Fruit fly (Drosophila melanogaster) whole organism, embryonic: Measurements from ENCODE around the gene dpr15.

Experiments
- Abd-B ChIP-seq: fragments of 200-800 bp; sonication (Bioruptor generic); optimal IDR thresholded peaks from 2 replicates; lab custom pipeline; 2018; ENCODE audit warnings: missing biosample characterization, mild to moderate bottlenecking, missing genetic modification characterization, moderate library complexity
- Blimp-1 ChIP-seq: fragments of 200-800 bp; sonication (Bioruptor generic); optimal IDR thresholded peaks from 3 replicates; lab custom pipeline; 2018; ENCODE audit warnings: missing biosample characterization, missing genetic modification characterization, mild to moderate bottlenecking, moderate library complexity, missing genetic modification reagents
- C15 ChIP-seq: fragments of 200-800 bp; sonication (Bioruptor generic); IDR thresholded peaks from 3 replicates; pipeline ENCODE4 v1.3.6; 2022; ENCODE audit warnings: missing biosample characterization, missing genetic modification characterization
- CG10321 ChIP-seq: fragments of 200-800 bp; sonication (Bioruptor generic); IDR thresholded peaks from 2 replicates; pipeline ENCODE4 v1.3.6; 2022; ENCODE audit warnings: missing biosample characterization, missing genetic modification characterization
- CG10462 ChIP-seq: fragments of 200-800 bp; sonication (Bioruptor generic); optimal IDR thresholded peaks from 2 replicates; lab custom pipeline; 2016; ENCODE audit warnings: missing biosample characterization, missing genetic modification characterization
- CG11247 ChIP-seq: fragments of 200-800 bp; sonication (Bioruptor generic); IDR thresholded peaks from 2 replicates; pipeline ENCODE4 v1.3.6; 2022; ENCODE audit warnings: missing biosample characterization, missing genetic modification characterization
- CG12104 ChIP-seq: fragments of 200-800 bp; sonication (Bioruptor generic); optimal IDR thresholded peaks from 3 replicates; lab custom pipeline; 2016; ENCODE audit warnings: missing biosample characterization, missing genetic modification characterization
- CG1233 ChIP-seq: fragments of 200-800 bp; sonication (Bioruptor generic); optimal IDR thresholded peaks from 4 replicates; lab custom pipeline; 2018; ENCODE audit warnings: missing biosample characterization, mild to moderate bottlenecking, missing genetic modification characterization
- CG12659 ChIP-seq: fragments of 200-800 bp; sonication (Bioruptor generic); optimal IDR thresholded peaks from 3 replicates; lab custom pipeline; 2017; ENCODE audit warnings: mild to moderate bottlenecking, missing biosample characterization, missing genetic modification reagents, missing genetic modification characterization
- CG14965 ChIP-seq: fragments of 200-800 bp; sonication (Bioruptor generic); optimal IDR thresholded peaks from 2 replicates; lab custom pipeline; 2016; ENCODE audit warnings: missing biosample characterization, missing genetic modification characterization, borderline replicate concordance
- CG15514 ChIP-seq: fragments of 200-800 bp; sonication (Bioruptor generic); optimal IDR thresholded peaks from 3 replicates; lab custom pipeline; 2017; ENCODE audit warnings: missing biosample characterization, missing genetic modification characterization, mild to moderate bottlenecking, moderate library complexity, missing genetic modification reagents
- CG16779 ChIP-seq: fragments of 200-800 bp; sonication (Bioruptor generic); IDR thresholded peaks from 2 replicates; pipeline ENCODE4 v1.3.6; 2022; ENCODE audit warnings: missing biosample characterization, missing genetic modification characterization
- CG16863 ChIP-seq: fragments of 200-800 bp; sonication (Bioruptor generic); optimal IDR thresholded peaks from 3 replicates; lab custom pipeline; 2016; ENCODE audit warnings: missing biosample characterization, missing genetic modification characterization
- CG17802 ChIP-seq: fragments of 200-800 bp; sonication (Bioruptor generic); optimal IDR thresholded peaks from 2 replicates; lab custom pipeline; 2018; ENCODE audit warnings: missing biosample characterization, mild to moderate bottlenecking, missing genetic modification characterization, moderate library complexity
- CG18619 ChIP-seq: fragments of 200-800 bp; sonication (Bioruptor generic); optimal IDR thresholded peaks from 3 replicates; lab custom pipeline; 2017; ENCODE audit warnings: missing biosample characterization, mild to moderate bottlenecking, missing genetic modification characterization
- CG2116 ChIP-seq: fragments of 200-800 bp; sonication (Bioruptor generic); optimal IDR thresholded peaks from 3 replicates; lab custom pipeline; 2018; ENCODE audit warnings: missing biosample characterization, mild to moderate bottlenecking, missing genetic modification characterization
- CG2120 ChIP-seq: fragments of 200-800 bp; sonication (Bioruptor generic); optimal IDR thresholded peaks from 3 replicates; lab custom pipeline; 2016; ENCODE audit warnings: missing biosample characterization, missing genetic modification characterization
- CG2875 ChIP-seq: fragments of 200-800 bp; sonication (Bioruptor generic); optimal IDR thresholded peaks from 2 replicates; lab custom pipeline; 2017; ENCODE audit warnings: missing biosample characterization, mild to moderate bottlenecking, missing genetic modification characterization, missing genetic modification reagents
- CG3281 ChIP-seq: fragments of 200-800 bp; sonication (Bioruptor generic); optimal IDR thresholded peaks from 3 replicates; lab custom pipeline; 2017; ENCODE audit warnings: missing biosample characterization, mild to moderate bottlenecking, missing genetic modification characterization
- CG6175 ChIP-seq: fragments of 200-800 bp; sonication (Bioruptor generic); IDR thresholded peaks from 3 replicates; pipeline ENCODE4 v1.3.6; 2022; ENCODE audit warnings: missing biosample characterization, missing genetic modification characterization
- CG6272 ChIP-seq: fragments of 200-800 bp; sonication (Bioruptor generic); IDR thresholded peaks from 2 replicates; pipeline ENCODE4 v1.3.6; 2022; ENCODE audit warnings: missing biosample characterization, missing genetic modification characterization
- CG6765 ChIP-seq: fragments of 200-800 bp; sonication (Bioruptor generic); optimal IDR thresholded peaks from 3 replicates; lab custom pipeline; 2017; ENCODE audit warnings: missing biosample characterization, mild to moderate bottlenecking, missing genetic modification characterization
- Doc2 ChIP-seq: fragments of 200-800 bp; sonication (Bioruptor generic); IDR thresholded peaks from 2 replicates; pipeline ENCODE4 v1.3.6; 2022; ENCODE audit warnings: missing biosample characterization, missing genetic modification characterization
- Dref ChIP-seq: fragments of 200-800 bp; sonication (Bioruptor generic); IDR thresholded peaks from 2 replicates; pipeline ENCODE4 v1.3.6; 2022; ENCODE audit warnings: missing biosample characterization, missing genetic modification characterization
- Elba2 ChIP-seq: fragments of 200-800 bp; sonication (Bioruptor generic); optimal IDR thresholded peaks from 3 replicates; lab custom pipeline; 2016; ENCODE audit warnings: missing biosample characterization, missing genetic modification characterization
- HLH4C ChIP-seq: fragments of 200-800 bp; sonication (Bioruptor generic); IDR thresholded peaks from 3 replicates; pipeline ENCODE4 v1.3.6; 2022; ENCODE audit warnings: missing biosample characterization, missing genetic modification characterization; ENCODE audit not compliant: partially characterized antibody
- Hand ChIP-seq: fragments of 200-800 bp; sonication (Bioruptor generic); optimal IDR thresholded peaks from 2 replicates; lab custom pipeline; 2017; ENCODE audit warnings: mild to moderate bottlenecking, missing biosample characterization, missing genetic modification reagents, missing genetic modification characterization
- Hmx ChIP-seq: fragments of 200-800 bp; sonication (Bioruptor generic); optimal IDR thresholded peaks from 2 replicates; lab custom pipeline; 2016; ENCODE audit warnings: missing biosample characterization, missing genetic modification characterization
- Myb ChIP-seq: fragments of 200-800 bp; sonication (Bioruptor generic); optimal IDR thresholded peaks from 2 replicates; lab custom pipeline; 2016; ENCODE audit warnings: missing biosample characterization, missing genetic modification characterization
- Nf-YB ChIP-seq: fragments of 200-800 bp; sonication (Bioruptor generic); optimal IDR thresholded peaks from 3 replicates; lab custom pipeline; 2019; ENCODE audit warnings: missing biosample characterization, mild to moderate bottlenecking, missing genetic modification characterization, moderate library complexity
- Oaz ChIP-seq: fragments of 200-800 bp; sonication (Bioruptor generic); IDR thresholded peaks from 2 replicates; pipeline ENCODE4 v1.3.6; 2022; ENCODE audit warnings: missing biosample characterization, missing genetic modification characterization
- Spps ChIP-seq: fragments of 200-800 bp; sonication (Bioruptor generic); optimal IDR thresholded peaks from 2 replicates; lab custom pipeline; 2018; ENCODE audit warnings: missing biosample characterization, mild to moderate bottlenecking, missing genetic modification characterization
- Sry-δ ChIP-seq: fragments of 200-800 bp; sonication (Bioruptor generic); optimal IDR thresholded peaks from 2 replicates; lab custom pipeline; 2016; ENCODE audit warnings: missing biosample characterization, missing genetic modification characterization
- abd-A ChIP-seq: fragments of 200-800 bp; sonication (Bioruptor generic); optimal IDR thresholded peaks from 3 replicates; lab custom pipeline; 2019; ENCODE audit warnings: missing biosample characterization, mild to moderate bottlenecking, missing genetic modification characterization, moderate library complexity
- bsh ChIP-seq, 2 experiments: fragments of 200-800 bp; sonication (Bioruptor generic); optimal IDR thresholded peaks; 2 replicates each; lab custom pipeline; 2017 to 2018; ENCODE audit warnings: mild to moderate bottlenecking in 2 of 2, missing biosample characterization in 2 of 2, missing genetic modification characterization in 2 of 2, moderate library complexity in 1 of 2
- btn ChIP-seq: fragments of 200-800 bp; sonication (Bioruptor generic); optimal IDR thresholded peaks from 2 replicates; lab custom pipeline; 2016; ENCODE audit warnings: missing biosample characterization, missing genetic modification characterization
- cad ChIP-seq: fragments of >200 bp; optimal IDR thresholded peaks from 2 replicates; lab custom pipeline; 2017; ENCODE audit warnings: missing biosample characterization, missing genetic modification characterization
- cas ChIP-seq: fragments of 200-800 bp; sonication (Bioruptor generic); IDR thresholded peaks from 2 replicates; pipeline ENCODE4 v1.3.6; 2022; ENCODE audit warnings: missing biosample characterization, missing genetic modification characterization
- chif ChIP-seq, 2 experiments: fragments of 200-800 bp; sonication (Bioruptor generic); optimal IDR thresholded peaks; 3 replicates each; lab custom pipeline; 2016; ENCODE audit warnings: missing biosample characterization in 2 of 2, missing genetic modification characterization in 2 of 2
- chinmo ChIP-seq: fragments of 200-800 bp; sonication (Bioruptor generic); IDR thresholded peaks from 4 replicates; pipeline ENCODE4 v1.3.6; 2022; ENCODE audit warnings: missing biosample characterization, missing genetic modification characterization; ENCODE audit not compliant: partially characterized antibody
- disco-r ChIP-seq: fragments of 200-800 bp; sonication (Bioruptor generic); optimal IDR thresholded peaks from 2 replicates; lab custom pipeline; 2016; ENCODE audit warnings: missing biosample characterization, missing genetic modification characterization
- grau ChIP-seq: fragments of 200-800 bp; optimal IDR thresholded peaks from 3 replicates; lab custom pipeline; 2019; ENCODE audit warnings: missing biosample characterization, mild to moderate bottlenecking, missing genetic modification characterization, moderate library complexity
- h ChIP-seq: fragments of >200 bp; optimal IDR thresholded peaks from 2 replicates; lab custom pipeline; 2017
- ken ChIP-seq: fragments of 200-800 bp; sonication (Bioruptor generic); IDR thresholded peaks from 3 replicates; pipeline ENCODE4 v1.3.6; 2022; ENCODE audit warnings: missing biosample characterization, missing genetic modification characterization
- lola ChIP-seq, 3 experiments: fragments of >200 bp in 2 of 3; fragments of 200-800 bp in 1 of 3; sonication (Bioruptor generic) in 1 of 3; optimal IDR thresholded peaks; 2 replicates each; lab custom pipeline; 2017 to 2019; ENCODE audit warnings: missing biosample characterization in 3 of 3, missing genetic modification characterization in 3 of 3, mild to moderate bottlenecking in 1 of 3, moderate library complexity in 1 of 3
- mam ChIP-seq: fragments of 200-800 bp; sonication (Bioruptor generic); optimal IDR thresholded peaks from 3 replicates; lab custom pipeline; 2016; ENCODE audit warnings: missing biosample characterization, missing genetic modification characterization
- pb ChIP-seq: fragments of 200-800 bp; sonication (Bioruptor generic); optimal IDR thresholded peaks from 3 replicates; lab custom pipeline; 2016; ENCODE audit warnings: missing biosample characterization, missing genetic modification characterization
- scrt ChIP-seq: fragments of 200-800 bp; sonication (Bioruptor generic); optimal IDR thresholded peaks from 2 replicates; lab custom pipeline; 2018; ENCODE audit warnings: missing biosample characterization, mild to moderate bottlenecking, missing genetic modification characterization, moderate library complexity
- sd ChIP-seq: fragments of 200-800 bp; sonication (Bioruptor generic); optimal IDR thresholded peaks from 3 replicates; lab custom pipeline; 2018; ENCODE audit warnings: missing biosample characterization, mild to moderate bottlenecking, missing genetic modification characterization, moderate library complexity
- trh ChIP-seq: fragments of 200-800 bp; sonication (Bioruptor generic); optimal IDR thresholded peaks from 2 replicates; lab custom pipeline; 2016; ENCODE audit warnings: missing biosample characterization, missing genetic modification characterization
- usp ChIP-seq: fragments of >200 bp; optimal IDR thresholded peaks from 2 replicates; lab custom pipeline; 2017; ENCODE audit warnings: missing biosample characterization, missing genetic modification characterization
- zen2 ChIP-seq: fragments of 200-800 bp; sonication (Bioruptor generic); IDR thresholded peaks from 3 replicates; pipeline ENCODE4 v1.3.6; 2022; ENCODE audit warnings: missing biosample characterization, missing genetic modification characterization; ENCODE audit not compliant: partially characterized antibody

Gene dpr15

DNA sequence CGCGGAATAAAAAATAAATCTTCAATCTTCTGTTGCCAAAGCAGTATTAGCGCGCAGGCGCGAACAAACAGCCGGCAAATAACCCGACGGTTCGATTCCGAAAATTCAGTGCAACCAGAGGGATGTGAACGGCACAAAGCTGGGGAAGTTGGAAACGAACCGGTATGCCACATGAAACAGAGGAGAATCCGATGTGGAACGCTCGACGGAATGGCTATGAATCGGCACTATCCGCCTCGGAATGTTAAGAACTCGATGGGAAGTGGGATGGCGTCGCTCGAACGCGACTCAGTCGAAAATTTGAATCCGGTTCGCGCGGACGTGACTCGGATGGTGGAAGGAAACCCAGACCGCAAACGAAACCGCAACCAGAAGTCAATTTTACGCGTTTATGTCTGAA, 63.8 kb downstream of the dpr15 start, which contains the start of gene dpr17 (continued):
- TF ChIP-seq abd-A (tag; lab: Kevin White, UChicago) = peak; percentile 53
- no peak for TF ChIP-seq CG2120 (GFP tag; lab: Kevin White, UChicago)
- TF ChIP-seq CG6765 = no peak
- no peak for TF ChIP-seq Sry-δ (GFP tag; lab: Kevin White, UChicago)
- TF ChIP-seq CG2116 = no peak
- TF ChIP-seq cas (GFP tag; lab: Robert Waterston, UW) = no peak
- TF ChIP-seq Spps = no peak
- TF ChIP-seq chinmo = 0 out of 4 replicates have a peak, but pooled peaks have one; percentile 47
- TF ChIP-seq CG10462 (GFP tag; lab: Kevin White, UChicago) = no peak
- TF ChIP-seq Nf-YB (GFP tag; lab: Kevin White, UChicago) = no peak
- TF ChIP-seq pb (GFP tag; lab: Kevin White, UChicago) = no peak
- TF ChIP-seq Elba2 (GFP tag; lab: Kevin White, UChicago) = no peak
- TF ChIP-seq HLH4C (GFP tag; lab: Robert Waterston, UW) = no peak
- no peak for TF ChIP-seq CG12104
- no peak for TF ChIP-seq usp (GFP tag; lab: Kevin White, UChicago)
- no peak for TF ChIP-seq CG3281
- peak; percentile 41 for TF ChIP-seq sd (tag; lab: Kevin White, UChicago)
- TF ChIP-seq Hand (GFP tag; lab: Kevin White, UChicago) = no peak
- no peak for TF ChIP-seq ken (GFP tag; lab: Robert Waterston, UW)
- TF ChIP-seq zen2 (GFP tag; lab: Robert Waterston, UW) = no peak
- TF ChIP-seq chif (GFP tag; optimal IDR thresholded peaks at IDR 0.05; lab: Kevin White, UChicago) = no peak
- no peak for TF ChIP-seq Blimp-1 (GFP tag; lab: Kevin White, UChicago)
- no peak for TF ChIP-seq C15 (GFP tag; lab: Robert Waterston, UW)
- no peak for TF ChIP-seq Hmx (GFP tag; lab: Kevin White, UChicago)
- no peak for TF ChIP-seq Dref (GFP tag; lab: Robert Waterston, UW)
- no peak for TF ChIP-seq lola (GFP tag; optimal IDR thresholded peaks at IDR 0.05; lab: Kevin White, UChicago)
- no peak for TF ChIP-seq Oaz
- TF ChIP-seq bsh (GFP tag; optimal IDR thresholded peaks at IDR 0.05; lab: Kevin White, UChicago) = no peak
- TF ChIP-seq CG2875 = no peak
- no peak for TF ChIP-seq CG17802 (tag; lab: Kevin White, UChicago)
- no peak for TF ChIP-seq disco-r
- no peak for TF ChIP-seq Doc2 (GFP tag; lab: Robert Waterston, UW)
- no peak for TF ChIP-seq grau (tag; lab: Kevin White, UChicago)
- TF ChIP-seq CG11247 (GFP tag; lab: Robert Waterston, UW) = no peak
- 0 out of 2 replicates have a peak, but pooled peaks have one; percentile 5 for TF ChIP-seq CG16779 (GFP tag; lab: Robert Waterston, UW)
- TF ChIP-seq CG6175 (GFP tag; lab: Robert Waterston, UW) = no peak
- no peak for TF ChIP-seq trh (GFP tag; lab: Kevin White, UChicago)
- no peak for TF ChIP-seq CG1233 (GFP tag; lab: Kevin White, UChicago)
- TF ChIP-seq mam = no peak
- no peak for TF ChIP-seq Abd-B (GFP tag; lab: Kevin White, UChicago)
- TF ChIP-seq btn (GFP tag; lab: Kevin White, UChicago) = no peak
- no peak for TF ChIP-seq CG14965 (GFP tag; lab: Kevin White, UChicago)
- no peak for TF ChIP-seq h (lab: Kevin White, UChicago)
- no peak for TF ChIP-seq Myb
- no peak for TF ChIP-seq cad (GFP tag; lab: Kevin White, UChicago)
- no peak for TF ChIP-seq CG12659 (GFP tag; lab: Kevin White, UChicago)
- no peak for TF ChIP-seq CG10321
- peak; percentile 66 for TF ChIP-seq scrt (GFP tag; lab: Kevin White, UChicago)
- no peak for TF ChIP-seq CG6272
- no peak for TF ChIP-seq CG18619
- no peak for TF ChIP-seq CG16863
- peak; percentile 17 for TF ChIP-seq CG15514 (GFP tag; lab: Kevin White, UChicago)
